Worm (Caenorhabditis elegans) whole organism, late embryonic: ENCODE data around the gene C48B4.11.
A peak's percentile ranks its signal among the peaks of the same experiment; 100 is the strongest.

ENCODE experiments used
- C38D4.7 ChIP-seq: fragments of 200-800 bp; sonication (Bioruptor generic); optimal IDR thresholded peaks from 2 replicates; lab custom pipeline; 2018; ENCODE audit warnings: mild to moderate bottlenecking, missing genetic modification characterization, moderate library complexity, missing compliant biosample characterization
- Y22D7AL.16 ChIP-seq: sonication (generic microtip); optimal IDR thresholded peaks from 2 replicates; lab custom pipeline; 2016; ENCODE audit warnings: missing genetic modification characterization, missing compliant biosample characterization
- ahr-1 ChIP-seq: sonication (generic microtip); optimal IDR thresholded peaks from 2 replicates; lab custom pipeline; 2016; ENCODE audit warnings: missing genetic modification characterization, missing compliant biosample characterization
- ceh-14 ChIP-seq: sonication (generic microtip); optimal IDR thresholded peaks from 2 replicates; lab custom pipeline; 2016; ENCODE audit warnings: missing genotype, missing genetic modification characterization, missing compliant biosample characterization
- ceh-18 ChIP-seq: sonication (generic microtip); optimal IDR thresholded peaks from 2 replicates; lab custom pipeline; 2016; ENCODE audit warnings: missing genetic modification characterization, missing compliant biosample characterization
- ceh-24 ChIP-seq: sonication (generic microtip); optimal IDR thresholded peaks from 2 replicates; lab custom pipeline; 2016; ENCODE audit warnings: mild to moderate bottlenecking, missing genetic modification characterization, missing compliant biosample characterization
- ceh-34 ChIP-seq: sonication (generic microtip); optimal IDR thresholded peaks from 2 replicates; lab custom pipeline; 2016; ENCODE audit warnings: mild to moderate bottlenecking, missing genetic modification characterization, missing compliant biosample characterization
- ceh-45 ChIP-seq: fragments of 200-800 bp; sonication (Bioruptor generic); IDR thresholded peaks from 2 replicates; pipeline ENCODE4 v1.3.6; 2022; ENCODE audit warnings: missing genetic modification reagents, missing genetic modification characterization, missing compliant biosample characterization
- ceh-48 ChIP-seq: sonication (generic microtip); optimal IDR thresholded peaks from 2 replicates; lab custom pipeline; 2016; ENCODE audit warnings: missing genetic modification characterization, inconsistent platforms, missing compliant biosample characterization
- ceh-9 ChIP-seq: sonication (generic microtip); optimal IDR thresholded peaks from 2 replicates; lab custom pipeline; 2016; ENCODE audit warnings: mild to moderate bottlenecking, missing genetic modification characterization, inconsistent platforms, missing compliant biosample characterization
- dve-1 ChIP-seq: sonication (generic microtip); optimal IDR thresholded peaks from 2 replicates; lab custom pipeline; 2017; ENCODE audit warnings: antibody characterized with exemption, mild to moderate bottlenecking, missing genetic modification characterization, missing compliant biosample characterization
- elt-2 ChIP-seq: sonication (generic microtip); optimal IDR thresholded peaks from 2 replicates; lab custom pipeline; 2016; ENCODE audit warnings: missing genetic modification reagents, missing genetic modification characterization, missing compliant biosample characterization
- eyg-1 ChIP-seq: sonication (generic microtip); optimal IDR thresholded peaks from 2 replicates; lab custom pipeline; 2016; ENCODE audit warnings: missing genotype, missing genetic modification characterization, missing compliant biosample characterization
- fkh-6 ChIP-seq: sonication (generic microtip); optimal IDR thresholded peaks from 2 replicates; lab custom pipeline; 2016; ENCODE audit warnings: missing genetic modification characterization, missing compliant biosample characterization
- hlh-30 ChIP-seq: sonication (generic microtip); optimal IDR thresholded peaks from 2 replicates; lab custom pipeline; 2017; ENCODE audit warnings: antibody characterized with exemption, missing genetic modification characterization, missing compliant biosample characterization; ENCODE audit not compliant: insufficient read depth
- hlh-6 ChIP-seq: sonication (generic microtip); optimal IDR thresholded peaks from 2 replicates; lab custom pipeline; 2016; ENCODE audit warnings: missing genotype, missing genetic modification characterization, missing compliant biosample characterization
- nfya-1 ChIP-seq: sonication (generic microtip); optimal IDR thresholded peaks from 2 replicates; lab custom pipeline; 2017; ENCODE audit warnings: missing genetic modification characterization, mild to moderate bottlenecking, missing compliant biosample characterization, antibody characterized with exemption, moderate library complexity
- nhr-11 ChIP-seq: fragments of 150-350 bp; optimal IDR thresholded peaks from 2 replicates; lab custom pipeline; 2014; ENCODE audit warnings: missing biosample characterization, missing genetic modification characterization
- npax-4 ChIP-seq: sonication (generic microtip); optimal IDR thresholded peaks from 2 replicates; lab custom pipeline; 2016; ENCODE audit warnings: missing genetic modification characterization, missing compliant biosample characterization
- odd-2 ChIP-seq: sonication (generic microtip); optimal IDR thresholded peaks from 2 replicates; lab custom pipeline; 2017; ENCODE audit warnings: antibody characterized with exemption, mild to moderate bottlenecking, missing genetic modification characterization, missing compliant biosample characterization
- pha-2 ChIP-seq: sonication (generic microtip); optimal IDR thresholded peaks from 2 replicates; lab custom pipeline; 2017; ENCODE audit warnings: mild to moderate bottlenecking, missing genetic modification characterization, missing compliant biosample characterization
- pha-4 ChIP-seq: fragments of 150-350 bp; optimal IDR thresholded peaks from 2 replicates; lab custom pipeline; 2018; ENCODE audit warnings: missing biosample characterization, missing genetic modification reagents, missing genetic modification characterization
- pros-1 ChIP-seq: fragments of 150-350 bp; optimal IDR thresholded peaks from 2 replicates; lab custom pipeline; 2014; ENCODE audit warnings: missing biosample characterization, missing genetic modification reagents, missing genetic modification characterization
- ref-2 ChIP-seq: sonication (generic microtip); optimal IDR thresholded peaks from 2 replicates; lab custom pipeline; 2016; ENCODE audit warnings: missing genetic modification characterization, missing compliant biosample characterization
- syd-9 ChIP-seq: sonication (generic microtip); optimal IDR thresholded peaks from 2 replicates; lab custom pipeline; 2016; ENCODE audit warnings: mild to moderate bottlenecking, missing genetic modification characterization, moderate library complexity, missing compliant biosample characterization
- tbx-2 ChIP-seq: sonication (generic microtip); optimal IDR thresholded peaks from 2 replicates; lab custom pipeline; 2016; ENCODE audit warnings: missing genetic modification characterization, missing compliant biosample characterization
- ttx-3 ChIP-seq: sonication (generic microtip); optimal IDR thresholded peaks from 2 replicates; lab custom pipeline; 2016; ENCODE audit warnings: missing genetic modification reagents, missing genetic modification characterization, missing compliant biosample characterization
- unc-42 ChIP-seq: sonication (generic microtip); optimal IDR thresholded peaks from 2 replicates; lab custom pipeline; 2016; ENCODE audit warnings: missing genotype, missing genetic modification characterization, missing compliant biosample characterization
- unc-55 ChIP-seq: sonication (generic microtip); optimal IDR thresholded peaks from 2 replicates; lab custom pipeline; 2017; ENCODE audit warnings: missing biosample characterization, missing genetic modification reagents, missing genetic modification characterization
- unc-86 ChIP-seq: sonication (generic microtip); optimal IDR thresholded peaks from 2 replicates; lab custom pipeline; 2016; ENCODE audit warnings: missing genetic modification characterization, missing compliant biosample characterization
- ztf-16 ChIP-seq: sonication (generic microtip); optimal IDR thresholded peaks from 2 replicates; lab custom pipeline; 2017; ENCODE audit warnings: missing genetic modification characterization, missing compliant biosample characterization

Gene C48B4.11

ce11 chrIII:9590212-9590611 lies 24.3 kb upstream of the C48B4.11 start:
- TF ChIP-seq dve-1 (tag; lab: Kevin White, UChicago) (no peak), elt-2 (tag; lab: Kevin White, UChicago) (peak; percentile 90)

- no peak for TF ChIP-seq ceh-18 (tag; lab: Kevin White, UChicago)
- no peak for TF ChIP-seq ceh-48
- TF ChIP-seq unc-42 (tag; lab: Kevin White, UChicago): peak; percentile 91
- no peak for TF ChIP-seq elt-2 (tag; lab: Kevin White, UChicago)
- TF ChIP-seq, all 69 proteins: peak for 1
Measured at ce11 chrIII:9585314-9585713, 19.4 kb upstream of the C48B4.11 start.

- TF ChIP-seq ceh-14 (tag; lab: Kevin White, UChicago) (peak; percentile 13), unc-86 (tag; lab: Kevin White, UChicago) (no peak), unc-42 (tag; lab: Kevin White, UChicago) (peak; percentile 57)
Measured at ce11 chrIII:9583224-9583623, 17.3 kb upstream of the C48B4.11 start.

- no peak for TF ChIP-seq Y22D7AL.16
- TF ChIP-seq ceh-24 (tag; lab: Kevin White, UChicago): no peak
- no peak for TF ChIP-seq ttx-3
- no peak for TF ChIP-seq hlh-30 (tag; lab: Kevin White, UChicago)
- no peak for TF ChIP-seq fkh-6 (tag; lab: Kevin White, UChicago)
- peak; percentile 16 for TF ChIP-seq elt-2 (tag; lab: Kevin White, UChicago)
Measured at ce11 chrIII:9582240-9582639, 16.3 kb upstream of the C48B4.11 start, which contains the start of gene C48B4.3. Gene C48B4.3, minus strand, starts transcription at chrIII:9582388.

- no peak for TF ChIP-seq hlh-6
- TF ChIP-seq hlh-30 (tag; lab: Kevin White, UChicago): peak; percentile 84
- TF ChIP-seq pros-1 (tag; lab: Kevin White, UChicago): no peak
- TF ChIP-seq unc-55: no peak
- TF ChIP-seq, all 69 proteins: peak for 1
Measured at ce11 chrIII:9580039-9580891, 14.3 kb upstream of the C48B4.11 start, which contains the start of gene ced-7. Gene ced-7, minus strand, starts transcription at chrIII:9580089.

ce11 chrIII:9570869-9571268 lies 5.0 kb upstream of the C48B4.11 start:
- TF ChIP-seq nhr-11 (tag; lab: Kevin White, UChicago) (no peak), C38D4.7 (no peak), ceh-45 (GFP tag; lab: Robert Waterston, UW) (no peak), nfya-1 (tag; lab: Kevin White, UChicago) (peak; percentile 99)

- TF ChIP-seq elt-2 (tag; lab: Kevin White, UChicago): no peak
- TF ChIP-seq pha-4: no peak
- no peak for TF ChIP-seq ceh-9
- TF ChIP-seq npax-4 (tag; lab: Kevin White, UChicago): no peak
- no peak for TF ChIP-seq ahr-1 (tag; lab: Kevin White, UChicago)
- TF ChIP-seq eyg-1 (tag; lab: Kevin White, UChicago): no peak
- no peak for TF ChIP-seq ref-2 (tag; lab: Kevin White, UChicago)
- no peak for TF ChIP-seq odd-2 (tag; lab: Kevin White, UChicago)
- no peak for TF ChIP-seq ceh-34 (tag; lab: Kevin White, UChicago)
- TF ChIP-seq unc-86 (tag; lab: Kevin White, UChicago): no peak
- TF ChIP-seq pha-2 (tag; lab: Kevin White, UChicago): no peak
- TF ChIP-seq tbx-2 (tag; lab: Kevin White, UChicago): no peak
- TF ChIP-seq syd-9 (tag; lab: Kevin White, UChicago): no peak
- no peak for TF ChIP-seq ztf-16 (tag; lab: Kevin White, UChicago)
Measured at ce11 chrIII:9568451-9568850, 2.5 kb upstream of the C48B4.11 start, which contains the start of gene C48B4.13. Gene C48B4.13, plus strand, starts transcription at chrIII:9568751.
